Fruit fly (Drosophila melanogaster) whole organism, embryonic: Measurements from ENCODE around the gene Polr2G.

ENCODE experiments used
- Awh ChIP-seq: fragments of 200-800 bp; sonication (Bioruptor generic); IDR thresholded peaks from 2 replicates; pipeline ENCODE4, ENCODE4 v1.3.6; 2022; ENCODE audit warnings: missing biosample characterization, missing genetic modification characterization
- Bdp1 ChIP-seq: fragments of 200-800 bp; sonication (Bioruptor generic); optimal IDR thresholded peaks from 3 replicates; lab custom pipeline; 2016; ENCODE audit warnings: missing biosample characterization, missing genetic modification characterization
- CG10543 ChIP-seq: fragments of 200-800 bp; sonication (Bioruptor generic); optimal IDR thresholded peaks from 3 replicates; lab custom pipeline; 2017; ENCODE audit warnings: missing biosample characterization, mild to moderate bottlenecking, missing genetic modification characterization, moderate library complexity
- CG10979 ChIP-seq: fragments of 200-800 bp; sonication (Bioruptor generic); optimal IDR thresholded peaks from 2 replicates; lab custom pipeline; 2018; ENCODE audit warnings: missing biosample characterization, mild to moderate bottlenecking, missing genetic modification characterization, moderate library complexity
- CG11504 ChIP-seq: fragments of 200-800 bp; sonication (Bioruptor generic); optimal IDR thresholded peaks from 3 replicates; lab custom pipeline; 2019; ENCODE audit warnings: missing biosample characterization, mild to moderate bottlenecking, missing genetic modification characterization, moderate library complexity
- CG11560 ChIP-seq: fragments of 200-800 bp; sonication (Bioruptor generic); IDR thresholded peaks from 3 replicates; pipeline ENCODE4 v1.3.6; 2022; ENCODE audit warnings: missing biosample characterization, missing genetic modification characterization
- CG13296 ChIP-seq: fragments of 200-800 bp; sonication (Bioruptor generic); optimal IDR thresholded peaks from 3 replicates; lab custom pipeline; 2018; ENCODE audit warnings: missing biosample characterization, mild to moderate bottlenecking, missing genetic modification characterization
- CG13624 ChIP-seq: fragments of 200-800 bp; sonication (Bioruptor generic); optimal IDR thresholded peaks from 2 replicates; lab custom pipeline; 2016; ENCODE audit warnings: missing biosample characterization, missing genetic modification characterization
- CG13894 ChIP-seq: fragments of 200-800 bp; sonication (Bioruptor generic); optimal IDR thresholded peaks from 3 replicates; lab custom pipeline; 2018; ENCODE audit warnings: missing biosample characterization, mild to moderate bottlenecking, missing genetic modification characterization, moderate library complexity
- CG16779 ChIP-seq: fragments of 200-800 bp; sonication (Bioruptor generic); IDR thresholded peaks from 2 replicates; pipeline ENCODE4 v1.3.6; 2022; ENCODE audit warnings: missing biosample characterization, missing genetic modification characterization
- CG17359 ChIP-seq: fragments of 200-800 bp; sonication (Bioruptor generic); optimal IDR thresholded peaks from 3 replicates; lab custom pipeline; 2018; ENCODE audit warnings: missing biosample characterization, mild to moderate bottlenecking, missing genetic modification characterization, moderate library complexity
- CG18011 ChIP-seq: fragments of 200-800 bp; sonication (Bioruptor generic); optimal IDR thresholded peaks from 2 replicates; lab custom pipeline; 2017; ENCODE audit warnings: missing biosample characterization, missing genetic modification characterization, mild to moderate bottlenecking, moderate library complexity, missing genotype
- CG18476 ChIP-seq: fragments of 200-800 bp; sonication (Bioruptor generic); optimal IDR thresholded peaks from 2 replicates; lab custom pipeline; 2016; ENCODE audit warnings: missing biosample characterization, mild to moderate bottlenecking, missing genetic modification characterization
- CG18599 ChIP-seq: fragments of 200-800 bp; sonication (Bioruptor generic); optimal IDR thresholded peaks from 3 replicates; lab custom pipeline; 2017; ENCODE audit warnings: missing biosample characterization, missing genetic modification characterization, mild to moderate bottlenecking, moderate library complexity, missing genetic modification reagents
- CG2202 ChIP-seq: fragments of 200-800 bp; sonication (Bioruptor generic); optimal IDR thresholded peaks from 2 replicates; lab custom pipeline; 2018; ENCODE audit warnings: missing biosample characterization, mild to moderate bottlenecking, missing genetic modification characterization
- CG2678 ChIP-seq: fragments of 200-800 bp; sonication (Bioruptor generic); optimal IDR thresholded peaks from 3 replicates; lab custom pipeline; 2019; ENCODE audit warnings: missing biosample characterization, mild to moderate bottlenecking, missing genetic modification characterization, moderate library complexity
- CG42726 ChIP-seq: fragments of 200-800 bp; sonication (Bioruptor generic); IDR thresholded peaks from 2 replicates; pipeline ENCODE4 v1.3.6; 2022; ENCODE audit warnings: missing biosample characterization, missing genetic modification characterization; ENCODE audit not compliant: partially characterized antibody
- CG6175 ChIP-seq: fragments of 200-800 bp; sonication (Bioruptor generic); IDR thresholded peaks from 3 replicates; pipeline ENCODE4 v1.3.6; 2022; ENCODE audit warnings: missing biosample characterization, missing genetic modification characterization
- CG6765 ChIP-seq: fragments of 200-800 bp; sonication (Bioruptor generic); optimal IDR thresholded peaks from 3 replicates; lab custom pipeline; 2017; ENCODE audit warnings: missing biosample characterization, mild to moderate bottlenecking, missing genetic modification characterization
- CG7987 ChIP-seq: fragments of 200-800 bp; sonication (Bioruptor generic); optimal IDR thresholded peaks from 2 replicates; lab custom pipeline; 2018; ENCODE audit warnings: missing biosample characterization, mild to moderate bottlenecking, missing genetic modification characterization, moderate library complexity
- CG8281 ChIP-seq: fragments of 200-800 bp; sonication (Bioruptor generic); optimal IDR thresholded peaks from 2 replicates; lab custom pipeline; 2018; ENCODE audit warnings: missing biosample characterization, mild to moderate bottlenecking, missing genetic modification characterization, moderate library complexity
- CG9727 ChIP-seq: fragments of 200-800 bp; sonication (Bioruptor generic); optimal IDR thresholded peaks from 3 replicates; lab custom pipeline; 2017; ENCODE audit warnings: missing biosample characterization, mild to moderate bottlenecking, missing genetic modification characterization
- Fer1 ChIP-seq: fragments of 200-800 bp; sonication (Bioruptor generic); optimal IDR thresholded peaks from 2 replicates; lab custom pipeline; 2017; ENCODE audit warnings: missing biosample characterization, mild to moderate bottlenecking, missing genetic modification characterization
- Gug ChIP-seq: fragments of 200-800 bp; sonication (Bioruptor generic); IDR thresholded peaks from 4 replicates; pipeline ENCODE4 v1.3.6; 2022; ENCODE audit warnings: missing biosample characterization, missing genetic modification characterization
- HHEX ChIP-seq: fragments of 200-800 bp; sonication (Bioruptor generic); optimal IDR thresholded peaks from 3 replicates; lab custom pipeline; 2017; ENCODE audit warnings: missing biosample characterization, mild to moderate bottlenecking, missing genetic modification characterization, missing genetic modification reagents
- HLH4C ChIP-seq: fragments of 200-800 bp; sonication (Bioruptor generic); IDR thresholded peaks from 3 replicates; pipeline ENCODE4 v1.3.6; 2022; ENCODE audit warnings: missing biosample characterization, missing genetic modification characterization; ENCODE audit not compliant: partially characterized antibody
- MBD-R2 ChIP-seq: fragments of 200-800 bp; sonication (Bioruptor generic); IDR thresholded peaks from 2 replicates; pipeline ENCODE4 v1.3.6; 2022; ENCODE audit warnings: missing biosample characterization, missing genetic modification characterization
- Med ChIP-seq: fragments of 200-800 bp; sonication (Bioruptor generic); peaks from one replicate; lab custom pipeline; 2016; ENCODE audit warnings: missing biosample characterization, missing genetic modification characterization, mild to moderate bottlenecking, inconsistent platforms, moderate library complexity
- Oaz ChIP-seq: fragments of 200-800 bp; sonication (Bioruptor generic); IDR thresholded peaks from 2 replicates; pipeline ENCODE4 v1.3.6; 2022; ENCODE audit warnings: missing biosample characterization, missing genetic modification characterization
- Pdp1 ChIP-seq, 2 experiments: fragments of 200-800 bp; sonication (Bioruptor generic); optimal IDR thresholded peaks; 3 replicates each; lab custom pipeline; 2016; ENCODE audit warnings: missing biosample characterization in 2 of 2, missing genetic modification characterization in 2 of 2, mild to moderate bottlenecking in 1 of 2, moderate library complexity in 1 of 2
- Six4 ChIP-seq: fragments of 200-800 bp; sonication (Bioruptor generic); optimal IDR thresholded peaks from 2 replicates; lab custom pipeline; 2016; ENCODE audit warnings: missing biosample characterization, missing genetic modification characterization
- Sry-δ ChIP-seq: fragments of 200-800 bp; sonication (Bioruptor generic); optimal IDR thresholded peaks from 2 replicates; lab custom pipeline; 2016; ENCODE audit warnings: missing biosample characterization, missing genetic modification characterization
- Vsx1 ChIP-seq: fragments of 200-800 bp; sonication (Bioruptor generic); optimal IDR thresholded peaks from 2 replicates; lab custom pipeline; 2017; ENCODE audit warnings: missing biosample characterization, mild to moderate bottlenecking, missing genetic modification characterization, missing genetic modification reagents
- caup ChIP-seq: fragments of 200-800 bp; sonication (Bioruptor generic); optimal IDR thresholded peaks from 3 replicates; lab custom pipeline; 2017; ENCODE audit warnings: missing biosample characterization, mild to moderate bottlenecking, missing genetic modification characterization, moderate library complexity; ENCODE audit not compliant: severe bottlenecking
- en ChIP-seq: fragments of 200-800 bp; sonication (Bioruptor generic); optimal IDR thresholded peaks from 2 replicates; lab custom pipeline; 2016; ENCODE audit warnings: missing biosample characterization, missing genetic modification characterization
- hb ChIP-seq: fragments of 200-800 bp; sonication (Bioruptor generic); IDR thresholded peaks from 3 replicates; pipeline ENCODE4 v1.3.6; 2022; ENCODE audit warnings: missing biosample characterization, missing genetic modification characterization; ENCODE audit not compliant: partially characterized antibody
- jing ChIP-seq: fragments of 200-800 bp; sonication (Bioruptor generic); optimal IDR thresholded peaks from 2 replicates; lab custom pipeline; 2018; ENCODE audit warnings: missing biosample characterization, mild to moderate bottlenecking, missing genetic modification characterization
- lab ChIP-seq: fragments of 200-800 bp; sonication (Bioruptor generic); optimal IDR thresholded peaks from 3 replicates; lab custom pipeline; 2017; ENCODE audit warnings: missing biosample characterization, missing genetic modification characterization, mild to moderate bottlenecking, moderate library complexity, missing genetic modification reagents
- mirr ChIP-seq: fragments of 200-800 bp; sonication (Bioruptor generic); optimal IDR thresholded peaks from 3 replicates; lab custom pipeline; 2018; ENCODE audit warnings: missing biosample characterization, mild to moderate bottlenecking, missing genetic modification characterization
- sna ChIP-seq: fragments of 200-800 bp; sonication (Bioruptor generic); IDR thresholded peaks from 2 replicates; pipeline ENCODE4 v1.3.6; 2022; ENCODE audit warnings: missing biosample characterization, missing genetic modification characterization; ENCODE audit not compliant: partially characterized antibody
- sug ChIP-seq: fragments of 200-800 bp; optimal IDR thresholded peaks from 2 replicates; lab custom pipeline; 2019; ENCODE audit warnings: missing biosample characterization, mild to moderate bottlenecking, missing genetic modification characterization, moderate library complexity
- tin ChIP-seq: fragments of 200-800 bp; sonication (Bioruptor generic); optimal IDR thresholded peaks from 3 replicates; lab custom pipeline; 2016; ENCODE audit warnings: missing biosample characterization, missing genetic modification characterization
- tll ChIP-seq, 2 experiments: fragments of 200-800 bp in 1 of 2; fragments of >200 bp in 1 of 2; sonication (Bioruptor generic) in 1 of 2; optimal IDR thresholded peaks; 2 replicates each; lab custom pipeline; 2017 to 2019; ENCODE audit warnings: missing biosample characterization in 2 of 2, missing genetic modification characterization in 2 of 2, mild to moderate bottlenecking in 1 of 2, moderate library complexity in 1 of 2
- tna ChIP-seq: fragments of 200-800 bp; sonication (Bioruptor generic); IDR thresholded peaks from 2 replicates; pipeline ENCODE4 v1.3.6; 2022; ENCODE audit warnings: missing biosample characterization, missing genetic modification characterization; ENCODE audit not compliant: partially characterized antibody

Gene Polr2G

dm6 chr3R:15198052-15198793 is 24.8 kb downstream of the Polr2G start (continued):
- TF ChIP-seq CG17359 (tag; lab: Kevin White, UChicago) (no peak), tna (no peak), tll (GFP tag; optimal IDR thresholded peaks at IDR 0.05; lab: Kevin White, UChicago) (no peak), en (GFP tag; lab: Kevin White, UChicago) (no peak), Bdp1 (GFP tag; lab: Kevin White, UChicago) (no peak), hb (no peak), CG11560 (tag; lab: Robert Waterston, UW) (no peak), CG9727 (GFP tag; lab: Kevin White, UChicago) (no peak), CG13624 (GFP tag; lab: Kevin White, UChicago) (no peak), CG42726 (no peak), Vsx1 (GFP tag; lab: Kevin White, UChicago) (peak; percentile 30), CG10979 (tag; lab: Kevin White, UChicago) (no peak), tin (GFP tag; lab: Kevin White, UChicago) (no peak), CG16779 (GFP tag; lab: Robert Waterston, UW) (no peak), Sry-δ (no peak), Gug (no peak), CG18011 (GFP tag; lab: Kevin White, UChicago) (no peak), Six4 (GFP tag; lab: Kevin White, UChicago) (no peak), sna (GFP tag; lab: Robert Waterston, UW) (no peak), CG6175 (GFP tag; lab: Robert Waterston, UW) (0 out of 3 replicates have a peak, but pooled peaks have one; percentile 27), MBD-R2 (0 out of 2 replicates have a peak, but pooled peaks have one; percentile 8), HLH4C (no peak), CG2202 (no peak), CG8281 (tag; lab: Kevin White, UChicago) (no peak)

dm6 chr3R:15197373-15197772 is 25.6 kb downstream of the Polr2G start:
- TF ChIP-seq jing (GFP tag; lab: Kevin White, UChicago) (no peak), Pdp1 (GFP tag; optimal IDR thresholded peaks at IDR 0.05; lab: Kevin White, UChicago) (peak in 1 of 2 experiments; percentile 74), CG6765 (GFP tag; lab: Kevin White, UChicago) (peak; percentile 1), CG18476 (GFP tag; lab: Kevin White, UChicago) (peak; percentile 24), Oaz (no peak), CG10543 (GFP tag; lab: Kevin White, UChicago) (peak; percentile 39), lab (GFP tag; lab: Kevin White, UChicago) (peak; percentile 20), caup (GFP tag; lab: Kevin White, UChicago) (no peak), HHEX (GFP tag; lab: Kevin White, UChicago) (peak; percentile 12), sug (tag; lab: Kevin White, UChicago) (peak; percentile 24), CG7987 (peak; percentile 6), CG11504 (tag; lab: Kevin White, UChicago) (no peak), mirr (GFP tag; lab: Kevin White, UChicago) (peak; percentile 26), Awh (peak; percentile 36; the same call in 1 of the 2 replicates), Med (GFP tag; lab: Kevin White, UChicago) (peak; percentile 10), CG13296 (peak; percentile 20), CG2678 (tag; lab: Kevin White, UChicago) (peak; percentile 2), CG13894 (tag; lab: Kevin White, UChicago) (peak; percentile 25), CG18599 (GFP tag; lab: Kevin White, UChicago) (peak; percentile 5), Fer1 (peak; percentile 18)
